Fruit fly (Drosophila melanogaster) whole organism, pupa: ENCODE data around the gene Sf3b1.

Experiments used
- CG10348 ChIP-seq: fragments of 200-800 bp; sonication (Bioruptor generic); IDR thresholded peaks from 2 replicates; pipeline ENCODE4 v1.3.6; 2022; ENCODE audit warnings: missing biosample characterization, missing genetic modification characterization
- CG12605 ChIP-seq: fragments of 200-800 bp; sonication (Bioruptor generic); IDR thresholded peaks from 2 replicates; pipeline ENCODE4 v1.3.6; 2022; ENCODE audit warnings: missing biosample characterization, missing genetic modification characterization
- CG13204 ChIP-seq: fragments of 200-800 bp; sonication (Bioruptor generic); optimal IDR thresholded peaks from 2 replicates; lab custom pipeline; 2018; ENCODE audit warnings: missing biosample characterization, mild to moderate bottlenecking, missing genetic modification characterization, moderate library complexity
- CG14655 ChIP-seq: fragments of 200-800 bp; sonication (Bioruptor generic); optimal IDR thresholded peaks from 3 replicates; lab custom pipeline; 2017; ENCODE audit warnings: mild to moderate bottlenecking, missing biosample characterization, missing genetic modification reagents, missing genetic modification characterization
- CG15710 ChIP-seq: fragments of 200-800 bp; sonication (Bioruptor generic); optimal IDR thresholded peaks from 2 replicates; lab custom pipeline; 2018; ENCODE audit warnings: missing biosample characterization, mild to moderate bottlenecking, missing genetic modification characterization, moderate library complexity
- CG17806 ChIP-seq: fragments of 200-800 bp; sonication (Bioruptor generic); optimal IDR thresholded peaks from 2 replicates; lab custom pipeline; 2018; ENCODE audit warnings: missing biosample characterization, mild to moderate bottlenecking, missing genetic modification characterization, moderate library complexity
- CG32121 ChIP-seq: fragments of 200-800 bp; sonication (Bioruptor generic); IDR thresholded peaks from 2 replicates; pipeline ENCODE4 v1.3.6; 2022; ENCODE audit warnings: missing biosample characterization, missing genetic modification characterization
- CG34367 ChIP-seq: fragments of 200-800 bp; sonication (Bioruptor generic); optimal IDR thresholded peaks from 2 replicates; lab custom pipeline; 2018; ENCODE audit warnings: missing biosample characterization, mild to moderate bottlenecking, missing genetic modification characterization
- CG4496 ChIP-seq: fragments of 200-800 bp; sonication (Bioruptor generic); IDR thresholded peaks from 3 replicates; pipeline ENCODE4 v1.3.6; 2022; ENCODE audit warnings: missing biosample characterization, missing genetic modification characterization
- CG8301 ChIP-seq: fragments of 200-800 bp; sonication (Bioruptor generic); optimal IDR thresholded peaks from 2 replicates; lab custom pipeline; 2018; ENCODE audit warnings: missing biosample characterization, mild to moderate bottlenecking, missing genetic modification characterization
- CG9948 ChIP-seq: fragments of 200-800 bp; sonication (Bioruptor generic); optimal IDR thresholded peaks from 2 replicates; lab custom pipeline; 2018; ENCODE audit warnings: missing biosample characterization, mild to moderate bottlenecking, missing genetic modification characterization, moderate library complexity
- D1 ChIP-seq: fragments of 200-800 bp; sonication (Bioruptor generic); optimal IDR thresholded peaks from 2 replicates; lab custom pipeline; 2018; ENCODE audit warnings: missing biosample characterization, mild to moderate bottlenecking, missing genetic modification characterization, moderate library complexity
- EcR ChIP-seq: fragments of 200-800 bp; sonication (Bioruptor generic); optimal IDR thresholded peaks from 3 replicates; lab custom pipeline; 2019; ENCODE audit warnings: missing biosample characterization, missing genetic modification characterization, mild to moderate bottlenecking, moderate library complexity, missing genetic modification reagents
- Ets98B ChIP-seq: fragments of 200-800 bp; sonication (Bioruptor generic); IDR thresholded peaks from 2 replicates; pipeline ENCODE4 v1.3.6; 2022; ENCODE audit warnings: missing biosample characterization, missing genetic modification characterization
- Pif1A ChIP-seq: fragments of 200-800 bp; sonication (Bioruptor generic); optimal IDR thresholded peaks from 3 replicates; lab custom pipeline; 2016; ENCODE audit warnings: missing biosample characterization, missing genetic modification characterization
- Pif1B ChIP-seq: fragments of 200-800 bp; sonication (Bioruptor generic); optimal IDR thresholded peaks from 3 replicates; lab custom pipeline; 2016; ENCODE audit warnings: missing biosample characterization, missing genetic modification characterization
- Snoo ChIP-seq: fragments of 200-800 bp; sonication (Bioruptor generic); optimal IDR thresholded peaks from 3 replicates; lab custom pipeline; 2017; ENCODE audit warnings: missing biosample characterization, mild to moderate bottlenecking, missing genetic modification characterization, inconsistent platforms
- fd96Ca ChIP-seq: fragments of 200-800 bp; sonication (Bioruptor generic); IDR thresholded peaks from 3 replicates; pipeline ENCODE4 v1.3.6; 2022; ENCODE audit warnings: missing biosample characterization, missing genetic modification characterization
- gl ChIP-seq: fragments of 200-800 bp; sonication (Bioruptor generic); optimal IDR thresholded peaks from 2 replicates; lab custom pipeline; 2018; ENCODE audit warnings: missing biosample characterization, mild to moderate bottlenecking, missing genetic modification characterization
- rn ChIP-seq: fragments of 200-800 bp; sonication (Bioruptor generic); IDR thresholded peaks from 2 replicates; pipeline ENCODE4 v1.3.6; 2022; ENCODE audit warnings: missing biosample characterization, missing genetic modification characterization

The Sf3b1 gene

dm6 chr2L:533734-534133 is 34.4 kb upstream of the Sf3b1 start:
- no peak for TF ChIP-seq Ets98B
- TF ChIP-seq CG9948 (tag; lab: Kevin White, UChicago): no peak
- TF ChIP-seq fd96Ca (GFP tag; lab: Robert Waterston, UW): no peak
- no peak for TF ChIP-seq Pif1B
- TF ChIP-seq rn (GFP tag; lab: Robert Waterston, UW): no peak
- peak; percentile 77 for TF ChIP-seq CG13204
- no peak for TF ChIP-seq D1 (tag; lab: Kevin White, UChicago)
- peak; percentile 0 for TF ChIP-seq EcR (GFP tag; lab: Kevin White, UChicago)
- no peak for TF ChIP-seq CG32121 (GFP tag; lab: Robert Waterston, UW)
- no peak for TF ChIP-seq Pif1A (GFP tag; lab: Kevin White, UChicago)
- no peak for TF ChIP-seq gl (tag; lab: Kevin White, UChicago)
- no peak for TF ChIP-seq CG14655 (GFP tag; lab: Kevin White, UChicago)
- TF ChIP-seq, all 21 proteins: peak for 2

- TF ChIP-seq CG15710: no peak
- no peak for TF ChIP-seq CG13204
- no peak for TF ChIP-seq Snoo (tag; lab: Kevin White, UChicago)
- TF ChIP-seq rn (GFP tag; lab: Robert Waterston, UW): no peak
- TF ChIP-seq CG8301 (tag; lab: Kevin White, UChicago): peak; percentile 2
- TF ChIP-seq CG4496 (GFP tag; lab: Robert Waterston, UW): no peak
- TF ChIP-seq fd96Ca (GFP tag; lab: Robert Waterston, UW): no peak
- no peak for TF ChIP-seq CG12605
- TF ChIP-seq CG32121 (GFP tag; lab: Robert Waterston, UW): peak; percentile 15; the same call in 1 of the 2 replicates
- no peak for TF ChIP-seq CG9948 (tag; lab: Kevin White, UChicago)
- no peak for TF ChIP-seq D1 (tag; lab: Kevin White, UChicago)
- TF ChIP-seq Pif1A (GFP tag; lab: Kevin White, UChicago): no peak
- TF ChIP-seq Pif1B: no peak
- no peak for TF ChIP-seq CG14655 (GFP tag; lab: Kevin White, UChicago)
- TF ChIP-seq CG10348 (GFP tag; lab: Robert Waterston, UW): no peak
- TF ChIP-seq Ets98B: no peak; the same call in 1 of the 2 replicates
- TF ChIP-seq, all 21 proteins: peak for 2
These were observed 27.4 kb upstream of the Sf3b1 start for dm6 chr2L:540572-541210.

- TF ChIP-seq Ets98B: no peak
- no peak for TF ChIP-seq rn (GFP tag; lab: Robert Waterston, UW)
- peak; percentile 14 for TF ChIP-seq EcR (GFP tag; lab: Kevin White, UChicago)
- no peak for TF ChIP-seq Pif1A (GFP tag; lab: Kevin White, UChicago)
These were observed 25.7 kb upstream of the Sf3b1 start, which contains the start of gene lwr for dm6 chr2L:542338-542967. TSS of gene lwr (minus strand) at chr2L:542580.

- no peak for TF ChIP-seq gl (tag; lab: Kevin White, UChicago)
- no peak for TF ChIP-seq rn (GFP tag; lab: Robert Waterston, UW)
These were observed 24.3 kb upstream of the Sf3b1 start for dm6 chr2L:543799-544198.

- TF ChIP-seq CG4496 (GFP tag; lab: Robert Waterston, UW) (0 out of 3 replicates have a peak, but pooled peaks have one; percentile 8), Ets98B (peak; percentile 17; the same call in 1 of the 2 replicates), CG34367 (tag; lab: Kevin White, UChicago) (no peak), rn (GFP tag; lab: Robert Waterston, UW) (no peak), CG14655 (GFP tag; lab: Kevin White, UChicago) (no peak), CG9948 (tag; lab: Kevin White, UChicago) (no peak), CG10348 (GFP tag; lab: Robert Waterston, UW) (no peak), gl (tag; lab: Kevin White, UChicago) (no peak), CG12605 (no peak), CG8301 (tag; lab: Kevin White, UChicago) (no peak), Pif1A (GFP tag; lab: Kevin White, UChicago) (no peak), Snoo (tag; lab: Kevin White, UChicago) (no peak)
These were observed 23.5 kb upstream of the Sf3b1 start, which contains the start of the genes Spp and nAChRbeta3 for dm6 chr2L:544444-545179. TSS of gene Spp (minus strand) at chr2L:544653. TSS of gene nAChRbeta3 (plus strand) at chr2L:545129.

DNA sequence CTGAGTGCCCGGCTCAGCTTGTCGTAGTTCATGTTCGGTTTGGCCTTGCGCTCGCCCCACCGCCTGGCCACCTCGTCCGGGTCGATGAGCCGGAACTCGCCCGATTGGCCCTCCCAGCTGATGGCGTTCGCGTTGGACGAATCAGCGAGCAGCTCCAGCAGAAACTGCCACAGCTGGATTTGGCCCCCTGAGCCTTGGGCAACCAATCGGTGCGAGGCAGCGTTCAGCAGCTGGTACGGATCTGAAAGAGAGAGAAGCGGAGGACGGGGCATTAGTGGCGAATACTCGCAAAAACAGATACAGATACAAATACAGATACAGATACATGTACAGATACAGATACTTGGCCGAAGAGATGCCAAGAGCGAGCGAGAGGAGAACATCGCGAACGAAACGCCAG is 20.2 kb upstream of the Sf3b1 start:
- TF ChIP-seq EcR (GFP tag; lab: Kevin White, UChicago) (peak; percentile 26), CG9948 (tag; lab: Kevin White, UChicago) (no peak)
- TF ChIP-seq, all 21 proteins: peak for 1

dm6 chr2L:549637-550036 is 18.5 kb upstream of the Sf3b1 start:
- TF ChIP-seq CG15710 (no peak), CG17806 (tag; lab: Kevin White, UChicago) (no peak), Ets98B (no peak), Snoo (tag; lab: Kevin White, UChicago) (no peak)
